Fruit fly (Drosophila melanogaster): ENCODE results near the gene CG6013.

The CG6013 gene

dm6 chr3R:19010923-19011322 is 20.4 kb upstream of the CG6013 start (continued):
- no peak for TF ChIP-seq Adf1 (GFP tag; IDR thresholded peaks at IDR 0.05)
- TF ChIP-seq wdn (GFP tag; IDR thresholded peaks at IDR 0.05): no peak
- TF ChIP-seq CG7928 (GFP tag; optimal IDR thresholded peaks at IDR 0.05): no peak
- no peak for TF ChIP-seq dan (GFP tag; IDR thresholded peaks at IDR 0.05)
- no peak for TF ChIP-seq CG2120 (GFP tag; optimal IDR thresholded peaks at IDR 0.05)
- no peak for TF ChIP-seq Deaf1 (tag; optimal IDR thresholded peaks at IDR 0.05)
- TF ChIP-seq Camta (GFP tag; optimal IDR thresholded peaks at IDR 0.05): no peak
- TF ChIP-seq Ssrp (tag; optimal IDR thresholded peaks at IDR 0.05): no peak
- TF ChIP-seq Atf6 (GFP tag; IDR thresholded peaks at IDR 0.05): no peak
- TF ChIP-seq bsh (GFP tag; optimal IDR thresholded peaks at IDR 0.05): no peak
- TF ChIP-seq Kr (GFP tag; optimal IDR thresholded peaks at IDR 0.05): no peak
- TF ChIP-seq sens (GFP tag): peak; percentile 74
- TF ChIP-seq Vsx1 (GFP tag; optimal IDR thresholded peaks at IDR 0.05): no peak
- no peak for TF ChIP-seq Oli (tag; optimal IDR thresholded peaks at IDR 0.05)
- no peak for TF ChIP-seq CG32532 (GFP tag; IDR thresholded peaks at IDR 0.05)
- TF ChIP-seq CG10321 (GFP tag; IDR thresholded peaks at IDR 0.05): no peak
- TF ChIP-seq lbe (GFP tag; optimal IDR thresholded peaks at IDR 0.05): no peak
- no peak for TF ChIP-seq abd-A (tag; optimal IDR thresholded peaks at IDR 0.05)
- TF ChIP-seq CG2199 (GFP tag; IDR thresholded peaks at IDR 0.05): no peak
- no peak for TF ChIP-seq CG7357 (GFP tag; IDR thresholded peaks at IDR 0.05)
- TF ChIP-seq lola (GFP tag; optimal IDR thresholded peaks at IDR 0.05): no peak
- no peak for TF ChIP-seq gfzf (GFP tag; optimal IDR thresholded peaks at IDR 0.05)
- no peak for TF ChIP-seq E2f1 (GFP tag; IDR thresholded peaks at IDR 0.05)
- no peak for TF ChIP-seq CG14441 (GFP tag; IDR thresholded peaks at IDR 0.05)
- no peak for TF ChIP-seq Elba2 (GFP tag; optimal IDR thresholded peaks at IDR 0.05)
- TF ChIP-seq knrl (GFP tag; IDR thresholded peaks at IDR 0.05; ENCODE audit: partially characterized antibody): no peak
- TF ChIP-seq CG9817 (tag; optimal IDR thresholded peaks at IDR 0.05): no peak
- TF ChIP-seq CG10543 (GFP tag; optimal IDR thresholded peaks at IDR 0.05): no peak
- TF ChIP-seq ftz-f1 (GFP tag; optimal IDR thresholded peaks at IDR 0.05): no peak
- TF ChIP-seq bowl (GFP tag; IDR thresholded peaks at IDR 0.05): no peak
- TF ChIP-seq CG8290 (GFP tag; optimal IDR thresholded peaks at IDR 0.05): no peak
- TF ChIP-seq CG8290 (tag; optimal IDR thresholded peaks at IDR 0.05): peak in 1 of 2 experiments; percentile 44
- TF ChIP-seq grn (GFP tag; optimal IDR thresholded peaks at IDR 0.05): peak; percentile 1
- TF ChIP-seq Hsf (GFP tag; optimal IDR thresholded peaks at IDR 0.05): no peak
- TF ChIP-seq Chrac-16 (GFP tag; optimal IDR thresholded peaks at IDR 0.05): no peak
- TF ChIP-seq Sox100B (GFP tag; optimal IDR thresholded peaks at IDR 0.05): no peak
- peak; percentile 10 for TF ChIP-seq CG4854 (GFP tag; optimal IDR thresholded peaks at IDR 0.05)
- no peak for TF ChIP-seq Stat92E (GFP tag; optimal IDR thresholded peaks at IDR 0.05)
- no peak for TF ChIP-seq Rx (GFP tag; IDR thresholded peaks at IDR 0.05)
- TF ChIP-seq ab (GFP tag; optimal IDR thresholded peaks at IDR 0.05): no peak
- no peak for TF ChIP-seq CG1602 (GFP tag; optimal IDR thresholded peaks at IDR 0.05)
- TF ChIP-seq Sin3A (optimal IDR thresholded peaks at IDR 0.05): no peak
- TF ChIP-seq Atf-2 (GFP tag; optimal IDR thresholded peaks at IDR 0.05): no peak
- no peak for TF ChIP-seq CG3065 (GFP tag; optimal IDR thresholded peaks at IDR 0.05)
- no peak for TF ChIP-seq HmgD (GFP tag; optimal IDR thresholded peaks at IDR 0.05)
- no peak for TF ChIP-seq pum (GFP tag; optimal IDR thresholded peaks at IDR 0.05)
- no peak for TF ChIP-seq otp (GFP tag; IDR thresholded peaks at IDR 0.05)
- TF ChIP-seq trh (GFP tag; optimal IDR thresholded peaks at IDR 0.05): no peak
- TF ChIP-seq CG31365 (tag; optimal IDR thresholded peaks at IDR 0.05): no peak
- TF ChIP-seq CG7745 (tag; optimal IDR thresholded peaks at IDR 0.05): no peak
- TF ChIP-seq dm (GFP tag; optimal IDR thresholded peaks at IDR 0.05): no peak
- no peak for TF ChIP-seq CG11247 (GFP tag; IDR thresholded peaks at IDR 0.05)
- no peak for TF ChIP-seq Dbx (GFP tag; IDR thresholded peaks at IDR 0.05)
- TF ChIP-seq GATAe (GFP tag; conservative IDR thresholded peaks at IDR 0.05): no peak

All from whole organism, embryonic.